Worm (Caenorhabditis elegans) whole organism, L4 larva: ENCODE measurements around the gene frm-2.

Experiments
- D1046.2 ChIP-seq: fragments of 200-800 bp; sonication (Bioruptor generic); IDR thresholded peaks from 2 replicates; pipeline ENCODE4 v1.3.6; 2022; ENCODE audit warnings: missing genetic modification characterization, missing compliant biosample characterization
- T26A8.4 ChIP-seq: fragments of 200-800 bp; sonication (Bioruptor generic); IDR thresholded peaks from 2 replicates; pipeline ENCODE4 v1.3.6; 2022; ENCODE audit warnings: missing genetic modification characterization, missing compliant biosample characterization
- Y105C5A.15 ChIP-seq: fragments of 200-800 bp; sonication (Bioruptor generic); IDR thresholded peaks from 2 replicates; pipeline ENCODE4 v1.3.6; 2022; ENCODE audit warnings: missing genetic modification characterization, missing compliant biosample characterization
- Y48G9A.11 ChIP-seq: fragments of 200-800 bp; sonication (Bioruptor generic); IDR thresholded peaks from 2 replicates; pipeline ENCODE4 v1.3.6; 2022; ENCODE audit warnings: missing genetic modification reagents, missing genetic modification characterization, missing compliant biosample characterization
- Y75B8A.6 ChIP-seq: fragments of 200-800 bp; sonication (Bioruptor generic); IDR thresholded peaks from 2 replicates; pipeline ENCODE4 v1.3.6; 2022; ENCODE audit warnings: missing genetic modification reagents, missing genetic modification characterization, missing compliant biosample characterization
- ZK337.2 ChIP-seq: fragments of 200-800 bp; sonication (Bioruptor generic); IDR thresholded peaks from 2 replicates; pipeline ENCODE4 v1.3.6; 2022; ENCODE audit warnings: missing genetic modification reagents, missing genetic modification characterization, missing compliant biosample characterization
- ZK546.5 ChIP-seq, 2 experiments: sonication (generic microtip); optimal IDR thresholded peaks; 2 replicates each; lab custom pipeline; 2017; ENCODE audit warnings: missing biosample characterization in 2 of 2, missing genetic modification characterization in 2 of 2
- aha-1 ChIP-seq: fragments of 150-350 bp; peaks from one replicate; lab custom pipeline; 2014; ENCODE audit warnings: missing biosample characterization, missing genetic modification characterization
- ama-1 ChIP-seq: fragments of 150-350 bp; optimal IDR thresholded peaks from 2 replicates; lab custom pipeline; 2014; ENCODE audit warnings: inconsistent platforms, mixed read lengths
- arid-1 ChIP-seq: fragments of 200-800 bp; sonication (Bioruptor generic); conservative IDR thresholded peaks from 2 replicates; pipeline ENCODE4 v1.3.6; 2022; ENCODE audit warnings: missing genetic modification reagents, missing genetic modification characterization, missing compliant biosample characterization
- ceh-20 ChIP-seq: fragments of 200-800 bp; sonication (Bioruptor generic); IDR thresholded peaks from 2 replicates; pipeline ENCODE4 v1.3.6; 2022; ENCODE audit warnings: missing genetic modification reagents, missing genetic modification characterization, missing compliant biosample characterization
- ceh-28 ChIP-seq: fragments of 150-350 bp; optimal IDR thresholded peaks from 2 replicates; lab custom pipeline; 2014; ENCODE audit warnings: missing biosample characterization, missing genetic modification reagents, missing genetic modification characterization
- ceh-32 ChIP-seq: sonication (generic microtip); optimal IDR thresholded peaks from 2 replicates; lab custom pipeline; 2016; ENCODE audit warnings: mild to moderate bottlenecking, missing genetic modification characterization, missing compliant biosample characterization; ENCODE audit not compliant: poor library complexity
- ceh-44 ChIP-seq: fragments of 200-800 bp; sonication (Bioruptor generic); IDR thresholded peaks from 2 replicates; pipeline ENCODE4 v1.3.6; 2022; ENCODE audit warnings: missing genetic modification reagents, missing genetic modification characterization, missing compliant biosample characterization
- cey-2 ChIP-seq: sonication (generic microtip); optimal IDR thresholded peaks from 3 replicates; lab custom pipeline; 2017; ENCODE audit warnings: missing genetic modification characterization, mild to moderate bottlenecking, missing compliant biosample characterization, antibody characterized with exemption, borderline replicate concordance; ENCODE audit not compliant: insufficient read depth
- ctbp-1 ChIP-seq: fragments of 200-800 bp; sonication (Bioruptor generic); IDR thresholded peaks from 2 replicates; pipeline ENCODE4 v1.3.6; 2022; ENCODE audit warnings: missing genetic modification reagents, missing genetic modification characterization, missing compliant biosample characterization
- daf-12 ChIP-seq: fragments of 150-350 bp; optimal IDR thresholded peaks from 2 replicates; lab custom pipeline; 2014; ENCODE audit warnings: missing biosample characterization, missing genetic modification reagents, missing genetic modification characterization
- daf-16 ChIP-seq, 3 experiments: sonication (generic microtip); optimal IDR thresholded peaks; 2 replicates each; lab custom pipeline; 2016 to 2017; ENCODE audit warnings: missing genetic modification characterization in 3 of 3, missing genetic modification reagents in 3 of 3, mild to moderate bottlenecking in 2 of 3, missing compliant biosample characterization in 2 of 3, missing biosample characterization in 1 of 3, moderate library complexity in 1 of 3
- dmd-8 ChIP-seq: fragments of 200-800 bp; sonication (Bioruptor generic); IDR thresholded peaks from 2 replicates; pipeline ENCODE4 v1.3.6; 2022; ENCODE audit warnings: missing genetic modification characterization, missing compliant biosample characterization
- dpl-1 ChIP-seq: fragments of 150-350 bp; optimal IDR thresholded peaks from 2 replicates; lab custom pipeline; 2014; ENCODE audit warnings: missing biosample characterization, missing genetic modification reagents, missing genetic modification characterization
- duxl-1 ChIP-seq: sonication (generic microtip); optimal IDR thresholded peaks from 2 replicates; lab custom pipeline; 2016; ENCODE audit warnings: mild to moderate bottlenecking, missing genetic modification characterization, moderate library complexity, missing compliant biosample characterization; ENCODE audit not compliant: poor library complexity
- dve-1 ChIP-seq: sonication (generic microtip); optimal IDR thresholded peaks from 2 replicates; lab custom pipeline; 2017; ENCODE audit warnings: antibody characterized with exemption, mild to moderate bottlenecking, missing genetic modification characterization, missing compliant biosample characterization; ENCODE audit not compliant: insufficient read depth
- egl-43 ChIP-seq: fragments of 200-800 bp; sonication (Bioruptor generic); IDR thresholded peaks from 2 replicates; pipeline ENCODE4 v1.3.6; 2022; ENCODE audit warnings: missing genetic modification reagents, missing genetic modification characterization, missing compliant biosample characterization
- gei-8 ChIP-seq: fragments of 200-800 bp; sonication (Bioruptor generic); optimal IDR thresholded peaks from 2 replicates; lab custom pipeline; 2018; ENCODE audit warnings: mild to moderate bottlenecking, missing genetic modification characterization, missing compliant biosample characterization
- hlh-30 ChIP-seq: sonication (generic microtip); optimal IDR thresholded peaks from 2 replicates; lab custom pipeline; 2017; ENCODE audit warnings: antibody characterized with exemption, mild to moderate bottlenecking, missing genetic modification characterization, missing compliant biosample characterization; ENCODE audit not compliant: insufficient read depth
- lin-29 ChIP-seq: fragments of 200-800 bp; sonication (Bioruptor generic); IDR thresholded peaks from 2 replicates; pipeline ENCODE4 v1.3.6; 2022; ENCODE audit warnings: missing genetic modification reagents, missing genetic modification characterization, missing compliant biosample characterization
- lin-38 ChIP-seq: fragments of 200-800 bp; sonication (Bioruptor generic); IDR thresholded peaks from 2 replicates; pipeline ENCODE4 v1.3.6; 2022; ENCODE audit warnings: missing genetic modification reagents, missing genetic modification characterization, missing compliant biosample characterization
- lin-39 ChIP-seq: fragments of 150-350 bp; optimal IDR thresholded peaks from 2 replicates; lab custom pipeline; 2014; ENCODE audit warnings: missing biosample characterization, missing genetic modification reagents, missing genetic modification characterization
- madf-5 ChIP-seq, 2 experiments: fragments of 200-800 bp; sonication (Bioruptor generic); IDR thresholded peaks; 2 replicates each; pipeline ENCODE4 v1.3.6; 2022; ENCODE audit warnings: missing compliant biosample characterization in 2 of 2, missing genetic modification characterization in 2 of 2
- madf-9 ChIP-seq: fragments of 200-800 bp; sonication (Bioruptor generic); conservative IDR thresholded peaks from 2 replicates; pipeline ENCODE4 v1.3.6; 2022; ENCODE audit warnings: missing genetic modification reagents, missing genetic modification characterization, missing compliant biosample characterization
- mxl-2 ChIP-seq: fragments of 200-800 bp; sonication (Bioruptor generic); conservative IDR thresholded peaks from 2 replicates; pipeline ENCODE4 v1.3.6; 2022; ENCODE audit warnings: missing genetic modification reagents, missing genetic modification characterization, missing compliant biosample characterization
- nhr-102 ChIP-seq: sonication (generic microtip); optimal IDR thresholded peaks from 2 replicates; lab custom pipeline; 2016; ENCODE audit warnings: mild to moderate bottlenecking, missing genetic modification characterization, moderate library complexity, missing compliant biosample characterization
- nhr-11 ChIP-seq: fragments of 150-350 bp; optimal IDR thresholded peaks from 2 replicates; lab custom pipeline; 2014; ENCODE audit warnings: missing biosample characterization, missing genetic modification characterization
- nhr-28 ChIP-seq: fragments of 150-350 bp; optimal IDR thresholded peaks from 2 replicates; lab custom pipeline; 2014; ENCODE audit warnings: missing biosample characterization, missing genetic modification characterization
- nhr-41 ChIP-seq: fragments of 200-800 bp; sonication (Bioruptor generic); IDR thresholded peaks from 2 replicates; pipeline ENCODE4 v1.3.6; 2022; ENCODE audit warnings: missing genetic modification reagents, missing genetic modification characterization, missing compliant biosample characterization
- nhr-42 ChIP-seq: fragments of 200-800 bp; sonication (Bioruptor generic); IDR thresholded peaks from 2 replicates; pipeline ENCODE4 v1.3.6; 2022; ENCODE audit warnings: missing genetic modification characterization, missing compliant biosample characterization
- nhr-48 ChIP-seq: sonication (generic microtip); optimal IDR thresholded peaks from 2 replicates; lab custom pipeline; 2016; ENCODE audit warnings: mild to moderate bottlenecking, missing genetic modification characterization, missing compliant biosample characterization
- nhr-6 ChIP-seq: fragments of 150-350 bp; optimal IDR thresholded peaks from 2 replicates; lab custom pipeline; 2014; ENCODE audit warnings: missing biosample characterization, missing genetic modification characterization
- set-16 ChIP-seq: fragments of 200-800 bp; sonication (Bioruptor generic); IDR thresholded peaks from 2 replicates; pipeline ENCODE4 v1.3.6; 2022; ENCODE audit warnings: missing genetic modification reagents, missing genetic modification characterization, missing compliant biosample characterization
- snpc-1.2 ChIP-seq: fragments of 200-800 bp; sonication (Bioruptor generic); IDR thresholded peaks from 2 replicates; pipeline ENCODE4 v1.3.6; 2022; ENCODE audit warnings: missing genetic modification reagents, missing genetic modification characterization, missing compliant biosample characterization
- unc-62 ChIP-seq, 3 experiments: fragments of 150-350 bp in 1 of 3; sonication (generic microtip); optimal IDR thresholded peaks in 2 of 3; peaks in 1 of 3; 1 replicate in 1 of 3; 2 replicates in 2 of 3; lab custom pipeline; 2014 to 2017; ENCODE audit warnings: missing biosample characterization in 3 of 3, missing genetic modification characterization in 3 of 3, missing genetic modification reagents in 3 of 3, missing genotype in 1 of 3
- zag-1 ChIP-seq: fragments of 150-350 bp; optimal IDR thresholded peaks from 2 replicates; lab custom pipeline; 2014; ENCODE audit warnings: missing biosample characterization, missing genetic modification characterization

frm-2 gene

DNA sequence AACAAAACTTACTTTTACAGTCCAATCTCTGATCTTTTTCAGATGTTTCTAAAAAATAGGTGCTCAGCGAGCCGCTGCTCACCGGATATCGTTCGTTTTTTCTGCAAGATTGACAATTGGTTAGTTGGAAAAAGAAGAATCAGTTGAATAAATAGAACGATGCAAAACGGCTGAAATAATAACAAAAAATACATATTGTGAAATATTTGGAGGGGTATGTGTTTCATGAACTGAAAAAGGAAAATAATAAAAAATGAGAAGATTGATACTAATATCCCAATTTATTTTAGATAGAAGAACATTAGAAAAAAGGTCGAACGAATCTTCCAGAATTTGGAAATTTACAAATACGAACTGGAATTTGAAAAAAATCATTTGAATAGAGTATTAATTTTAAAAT lies at the start of gene frm-2:
Gene frm-2, minus strand, starts transcription at position 101 of the 400 bp plus-strand sequence.
- TF ChIP-seq ceh-32 (tag; lab: Kevin White, UChicago) (no peak), Y105C5A.15 (GFP tag; lab: Robert Waterston, UW) (no peak), ZK546.5 (tag; optimal IDR thresholded peaks at IDR 0.05; lab: Kevin White, UChicago) (no peak), egl-43 (GFP tag; lab: Robert Waterston, UW) (no peak), snpc-1.2 (GFP tag; lab: Robert Waterston, UW) (no peak), daf-12 (no peak), zag-1 (no peak), madf-9 (GFP tag; lab: Robert Waterston, UW) (no peak), ZK337.2 (GFP tag; lab: Robert Waterston, UW) (no peak), lin-39 (tag; lab: Kevin White, UChicago) (no peak), T26A8.4 (GFP tag; lab: Robert Waterston, UW) (no peak), D1046.2 (GFP tag; lab: Robert Waterston, UW) (no peak), gei-8 (GFP tag; lab: Kevin White, UChicago) (no peak), nhr-11 (tag; lab: Kevin White, UChicago) (no peak), nhr-41 (GFP tag; lab: Robert Waterston, UW) (no peak), ama-1 (lab: Kevin White, UChicago) (no peak), madf-5 (GFP tag; IDR thresholded peaks at IDR 0.05; lab: Robert Waterston, UW) (no peak)

ce11 chrIII:6030483-6030882 lies 48.6 kb upstream of the frm-2 start, which contains the start of gene ZK328.6:
Gene ZK328.6, minus strand, starts transcription at chrIII:6030583.
- no peak for TF ChIP-seq ama-1 (lab: Kevin White, UChicago)
- TF ChIP-seq Y75B8A.6 (GFP tag; lab: Robert Waterston, UW): no peak
- TF ChIP-seq daf-12: no peak
- no peak for TF ChIP-seq nhr-6
- TF ChIP-seq madf-9 (GFP tag; lab: Robert Waterston, UW): no peak
- no peak for TF ChIP-seq nhr-42 (GFP tag; lab: Robert Waterston, UW)
- no peak for TF ChIP-seq lin-29 (GFP tag; lab: Robert Waterston, UW)
- TF ChIP-seq dmd-8: no peak
- no peak for TF ChIP-seq mxl-2 (GFP tag; lab: Robert Waterston, UW)
- no peak for TF ChIP-seq ceh-28 (tag; lab: Kevin White, UChicago)
- TF ChIP-seq set-16 (GFP tag; lab: Robert Waterston, UW): no peak
- no peak for TF ChIP-seq hlh-30 (tag; lab: Kevin White, UChicago)
- no peak for TF ChIP-seq T26A8.4 (GFP tag; lab: Robert Waterston, UW)
- TF ChIP-seq dve-1 (tag; lab: Kevin White, UChicago): no peak
- TF ChIP-seq unc-62 (GFP tag; optimal IDR thresholded peaks at IDR 0.05 in 1 of 2; lab: Kevin White, UChicago): no peak
- TF ChIP-seq unc-62 (tag; optimal IDR thresholded peaks at IDR 0.05; lab: Kevin White, UChicago): no peak
- no peak for TF ChIP-seq snpc-1.2 (GFP tag; lab: Robert Waterston, UW)
- no peak for TF ChIP-seq ceh-44
- TF ChIP-seq egl-43 (GFP tag; lab: Robert Waterston, UW): no peak
- TF ChIP-seq cey-2 (tag; lab: Kevin White, UChicago): no peak

- TF ChIP-seq arid-1 (GFP tag; lab: Robert Waterston, UW): no peak
- peak; percentile 10 for TF ChIP-seq nhr-28
- TF ChIP-seq nhr-48 (tag; lab: Kevin White, UChicago): no peak
Measured at ce11 chrIII:6028432-6028831, 46.5 kb upstream of the frm-2 start, which contains the start of gene tbx-7. Gene tbx-7, minus strand, starts transcription at chrIII:6028532.

ce11 chrIII:6019512-6020209 lies 37.7 kb upstream of the frm-2 start, which contains the start of the genes npp-10 and cyk-3:
Gene npp-10, minus strand, starts transcription at chrIII:6019562.
Gene cyk-3, plus strand, starts transcription at chrIII:6020159.
- TF ChIP-seq duxl-1: no peak
- TF ChIP-seq dpl-1 (GFP tag; lab: Kevin White, UChicago): peak; percentile 51
- TF ChIP-seq set-16 (GFP tag; lab: Robert Waterston, UW): no peak
- TF ChIP-seq nhr-102 (tag; lab: Kevin White, UChicago): no peak
- no peak for TF ChIP-seq ceh-28 (tag; lab: Kevin White, UChicago)
- TF ChIP-seq lin-39 (tag; lab: Kevin White, UChicago): no peak
- TF ChIP-seq aha-1 (tag; lab: Kevin White, UChicago): peak; percentile 95
- no peak for TF ChIP-seq ceh-20 (GFP tag; lab: Robert Waterston, UW)
- TF ChIP-seq Y48G9A.11: no peak
- TF ChIP-seq ctbp-1 (GFP tag; lab: Robert Waterston, UW): no peak
- no peak for TF ChIP-seq ZK546.5 (tag; optimal IDR thresholded peaks at IDR 0.05; lab: Kevin White, UChicago)
- TF ChIP-seq daf-16 (GFP tag; optimal IDR thresholded peaks at IDR 0.05; lab: Kevin White, UChicago): no peak
- TF ChIP-seq daf-16 (tag; optimal IDR thresholded peaks at IDR 0.05; lab: Kevin White, UChicago): no peak
- peak; percentile 94 for TF ChIP-seq lin-38 (GFP tag; lab: Robert Waterston, UW)
- TF ChIP-seq unc-62 (GFP tag; optimal IDR thresholded peaks at IDR 0.05 in 1 of 2; lab: Kevin White, UChicago): no peak
- TF ChIP-seq unc-62 (tag; optimal IDR thresholded peaks at IDR 0.05; lab: Kevin White, UChicago): no peak
- no peak for TF ChIP-seq hlh-30 (tag; lab: Kevin White, UChicago)
